Fruit fly (Drosophila melanogaster): ENCODE results near the gene CG42327.

Gene CG42327

dm6 chr3R:11656614-11657216 lies 766 bp downstream of the CG42327 start (continued):
- no peak for TF ChIP-seq CG1832 (GFP tag; optimal IDR thresholded peaks at IDR 0.05)
- TF ChIP-seq ATbp (GFP tag; optimal IDR thresholded peaks at IDR 0.05), result peak; percentile 94
- TF ChIP-seq CG33557 (GFP tag; optimal IDR thresholded peaks at IDR 0.05), result peak; percentile 85
- peak; percentile 95 for TF ChIP-seq CG14050 (GFP tag; IDR thresholded peaks at IDR 0.05)
- no peak for TF ChIP-seq bbx (GFP tag; IDR thresholded peaks at IDR 0.05; ENCODE audit: partially characterized antibody)
- peak; percentile 94 for TF ChIP-seq CG18476 (GFP tag; optimal IDR thresholded peaks at IDR 0.05)
- TF ChIP-seq CG10462 (GFP tag; optimal IDR thresholded peaks at IDR 0.05), result peak; percentile 89
- peak; percentile 99 for TF ChIP-seq Rfx (GFP tag; IDR thresholded peaks at IDR 0.05)
- TF ChIP-seq PHDP (tag; optimal IDR thresholded peaks at IDR 0.05), result peak; percentile 97
- peak; percentile 95 for TF ChIP-seq pnt (GFP tag; optimal IDR thresholded peaks at IDR 0.05)
- no peak for TF ChIP-seq yki (optimal IDR thresholded peaks at IDR 0.05)
- TF ChIP-seq Elba2 (GFP tag; optimal IDR thresholded peaks at IDR 0.05), result no peak
- peak; percentile 90 for TF ChIP-seq Atf3 (GFP tag; optimal IDR thresholded peaks at IDR 0.05)
- TF ChIP-seq Ssrp (tag; optimal IDR thresholded peaks at IDR 0.05), result peak; percentile 94
- TF ChIP-seq dysf (GFP tag; IDR thresholded peaks at IDR 0.05), result peak; percentile 98
- TF ChIP-seq Oli (tag; optimal IDR thresholded peaks at IDR 0.05), result peak; percentile 96
- TF ChIP-seq wek (GFP tag; optimal IDR thresholded peaks at IDR 0.05), result peak; percentile 84
- TF ChIP-seq tgo (GFP tag; IDR thresholded peaks at IDR 0.05), result peak; percentile 96
- TF ChIP-seq CG1647 (GFP tag; optimal IDR thresholded peaks at IDR 0.05), result peak; percentile 96
- peak; percentile 91 for TF ChIP-seq dmrt11E (tag; optimal IDR thresholded peaks at IDR 0.05)
- TF ChIP-seq CG2875 (GFP tag; optimal IDR thresholded peaks at IDR 0.05), result peak; percentile 90
- TF ChIP-seq C15 (GFP tag; IDR thresholded peaks at IDR 0.05), result peak; percentile 88
- peak; percentile 83 for TF ChIP-seq Myb (GFP tag; optimal IDR thresholded peaks at IDR 0.05)
- TF ChIP-seq Fer3 (tag; optimal IDR thresholded peaks at IDR 0.05), result peak; percentile 97
- TF ChIP-seq CG32772 (GFP tag; IDR thresholded peaks at IDR 0.05), result peak; percentile 97
- TF ChIP-seq CG14710 (tag; optimal IDR thresholded peaks at IDR 0.05), result peak; percentile 93
- peak; percentile 97 for TF ChIP-seq zfh1 (GFP tag; IDR thresholded peaks at IDR 0.05)
- peak; percentile 97 for TF ChIP-seq CG11695 (GFP tag; IDR thresholded peaks at IDR 0.05)
- peak; percentile 65 for TF ChIP-seq mirr (GFP tag; optimal IDR thresholded peaks at IDR 0.05)
- TF ChIP-seq gsb (GFP tag; IDR thresholded peaks at IDR 0.05), result peak; percentile 95
- TF ChIP-seq Lpt (GFP tag; optimal IDR thresholded peaks at IDR 0.05), result no peak
- TF ChIP-seq lmd (GFP tag; IDR thresholded peaks at IDR 0.05), result peak; percentile 97
- TF ChIP-seq CG10366 (GFP tag; IDR thresholded peaks at IDR 0.05), result peak; percentile 96
- TF ChIP-seq exex (tag; optimal IDR thresholded peaks at IDR 0.05), result peak; percentile 79
- TF ChIP-seq D19A (tag; optimal IDR thresholded peaks at IDR 0.05), result peak; percentile 92
- TF ChIP-seq Stat92E (GFP tag; optimal IDR thresholded peaks at IDR 0.05), result peak in 1 of 3 experiments; percentile 71
- peak; percentile 87 for TF ChIP-seq CG9437 (GFP tag; optimal IDR thresholded peaks at IDR 0.05)
- TF ChIP-seq D (optimal IDR thresholded peaks at IDR 0.05), result no peak
- TF ChIP-seq D (GFP tag; optimal IDR thresholded peaks at IDR 0.05), result peak; percentile 86
- TF ChIP-seq nom (GFP tag; optimal IDR thresholded peaks at IDR 0.05), result peak; percentile 97
- TF ChIP-seq prd (optimal IDR thresholded peaks at IDR 0.05), result no peak
- peak; percentile 96 for TF ChIP-seq prd (GFP tag; IDR thresholded peaks at IDR 0.05)
- TF ChIP-seq gce (GFP tag; IDR thresholded peaks at IDR 0.05), result peak; percentile 95
- peak; percentile 93 for TF ChIP-seq gcm2 (GFP tag; optimal IDR thresholded peaks at IDR 0.05)
- peak; percentile 93 for TF ChIP-seq slou (GFP tag; optimal IDR thresholded peaks at IDR 0.05)
- TF ChIP-seq bowl (GFP tag; IDR thresholded peaks at IDR 0.05), result peak; percentile 94
- no peak for TF ChIP-seq hb (GFP tag; IDR thresholded peaks at IDR 0.05; ENCODE audit: partially characterized antibody)
- TF ChIP-seq unc-4 (GFP tag; IDR thresholded peaks at IDR 0.05; ENCODE audit: partially characterized antibody), result no peak
- TF ChIP-seq Poxn (GFP tag; IDR thresholded peaks at IDR 0.05), result peak; percentile 95
- peak; percentile 69 for TF ChIP-seq p53 (GFP tag; optimal IDR thresholded peaks at IDR 0.05)
- peak; percentile 39 for TF ChIP-seq Dref (GFP tag; IDR thresholded peaks at IDR 0.05)
